Fruit fly (Drosophila melanogaster) whole organism, adult: ENCODE results near the gene CG4983.

Experiments
- CG1620 ChIP-seq: fragments of 200-800 bp; sonication (Bioruptor generic); optimal IDR thresholded peaks from 2 replicates; lab custom pipeline; 2016; ENCODE audit warnings: missing biosample characterization, missing genetic modification characterization
- CG5204 ChIP-seq: fragments of 200-800 bp; sonication (Bioruptor generic); optimal IDR thresholded peaks from 2 replicates; lab custom pipeline; 2016; ENCODE audit warnings: missing biosample characterization, missing genetic modification characterization
- CG7045 ChIP-seq: fragments of 200-800 bp; sonication (Bioruptor generic); optimal IDR thresholded peaks from 2 replicates; lab custom pipeline; 2017; ENCODE audit warnings: missing biosample characterization, mild to moderate bottlenecking, missing genetic modification characterization
- cnc ChIP-seq, 2 experiments: fragments of >200 bp; optimal IDR thresholded peaks; 2 replicates each; lab custom pipeline; 2017
- kay ChIP-seq: fragments of 200-800 bp; sonication (Bioruptor generic); peaks from one replicate; lab custom pipeline; 2016; ENCODE audit warnings: missing biosample characterization, missing genetic modification characterization, borderline replicate concordance
- toe ChIP-seq: fragments of 200-800 bp; sonication (Bioruptor generic); optimal IDR thresholded peaks from 2 replicates; lab custom pipeline; 2016; ENCODE audit warnings: missing biosample characterization, missing genetic modification characterization

DNA sequence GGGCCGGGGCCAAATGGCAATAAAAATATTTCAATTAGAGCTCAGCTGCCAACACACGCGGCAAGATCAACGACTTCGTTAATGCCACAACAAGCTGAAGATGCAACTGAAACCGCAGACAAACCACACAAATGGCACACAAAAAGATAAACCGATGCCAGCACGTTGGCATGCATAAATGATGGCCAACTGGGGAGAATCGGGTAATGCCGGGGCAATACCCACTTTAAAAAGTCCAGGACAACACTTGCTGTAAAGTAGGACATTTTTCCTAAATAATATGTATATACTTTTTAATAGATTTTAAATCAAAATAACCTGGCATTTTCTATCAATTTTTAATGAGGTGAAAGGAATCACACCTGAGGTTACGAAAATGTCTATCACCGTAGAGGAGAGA is 42.3 kb downstream of the CG4983 start, which contains the start of gene CG4988:
- TF ChIP-seq cnc (optimal IDR thresholded peaks at IDR 0.05; lab: Kevin White, UChicago) (no peak), toe (no peak), kay (no peak), CG5204 (GFP tag; lab: Kevin White, UChicago) (no peak), CG7045 (GFP tag; lab: Kevin White, UChicago) (no peak), CG1620 (GFP tag; lab: Kevin White, UChicago) (no peak)
